Fruit fly (Drosophila melanogaster) whole organism, embryonic: ENCODE results near the gene Ugt305A1.
A peak's percentile ranks its signal among the peaks of the same experiment; 100 is the strongest.

Experiments used
- CG10321 ChIP-seq: fragments of 200-800 bp; sonication (Bioruptor generic); IDR thresholded peaks from 2 replicates; pipeline ENCODE4 v1.3.6; 2022; ENCODE audit warnings: missing biosample characterization, missing genetic modification characterization
- CG11398 ChIP-seq: fragments of 200-800 bp; sonication (Bioruptor generic); optimal IDR thresholded peaks from 2 replicates; lab custom pipeline; 2016; ENCODE audit warnings: missing biosample characterization, missing genetic modification characterization
- CG17802 ChIP-seq: fragments of 200-800 bp; sonication (Bioruptor generic); optimal IDR thresholded peaks from 2 replicates; lab custom pipeline; 2018; ENCODE audit warnings: missing biosample characterization, mild to moderate bottlenecking, missing genetic modification characterization, moderate library complexity
- CG18599 ChIP-seq: fragments of 200-800 bp; sonication (Bioruptor generic); optimal IDR thresholded peaks from 3 replicates; lab custom pipeline; 2017; ENCODE audit warnings: missing biosample characterization, missing genetic modification characterization, mild to moderate bottlenecking, moderate library complexity, missing genetic modification reagents
- CG2199 ChIP-seq: fragments of 200-800 bp; sonication (Bioruptor generic); IDR thresholded peaks from 3 replicates; pipeline ENCODE4 v1.3.6; 2022; ENCODE audit warnings: missing biosample characterization, missing genetic modification characterization
- CG2678 ChIP-seq: fragments of 200-800 bp; sonication (Bioruptor generic); optimal IDR thresholded peaks from 3 replicates; lab custom pipeline; 2019; ENCODE audit warnings: missing biosample characterization, mild to moderate bottlenecking, missing genetic modification characterization, moderate library complexity
- CG34376 ChIP-seq: fragments of 200-800 bp; sonication (Bioruptor generic); optimal IDR thresholded peaks from 2 replicates; lab custom pipeline; 2018; ENCODE audit warnings: missing biosample characterization, mild to moderate bottlenecking, missing genetic modification characterization
- CG3726 ChIP-seq: fragments of 200-800 bp; sonication (Bioruptor generic); IDR thresholded peaks from 3 replicates; pipeline ENCODE4, ENCODE4 v1.3.6; 2022; ENCODE audit warnings: missing biosample characterization, missing genetic modification characterization
- CG4282 ChIP-seq: fragments of 200-800 bp; sonication (Bioruptor generic); optimal IDR thresholded peaks from 2 replicates; lab custom pipeline; 2016; ENCODE audit warnings: missing biosample characterization, missing genetic modification characterization
- CG9727 ChIP-seq: fragments of 200-800 bp; sonication (Bioruptor generic); optimal IDR thresholded peaks from 3 replicates; lab custom pipeline; 2017; ENCODE audit warnings: missing biosample characterization, mild to moderate bottlenecking, missing genetic modification characterization
- Elba2 ChIP-seq: fragments of 200-800 bp; sonication (Bioruptor generic); optimal IDR thresholded peaks from 3 replicates; lab custom pipeline; 2016; ENCODE audit warnings: missing biosample characterization, missing genetic modification characterization
- Ets97D ChIP-seq: fragments of 200-800 bp; sonication (Bioruptor generic); optimal IDR thresholded peaks from 3 replicates; lab custom pipeline; 2016; ENCODE audit warnings: missing biosample characterization, missing genetic modification characterization
- Fer2 ChIP-seq: fragments of 200-800 bp; sonication (Bioruptor generic); optimal IDR thresholded peaks from 2 replicates; lab custom pipeline; 2018; ENCODE audit warnings: missing biosample characterization, mild to moderate bottlenecking, missing genetic modification characterization, moderate library complexity
- H15 ChIP-seq: fragments of 200-800 bp; sonication (Bioruptor generic); IDR thresholded peaks from 3 replicates; pipeline ENCODE4 v1.3.6; 2022; ENCODE audit warnings: missing biosample characterization, missing genetic modification characterization
- HHEX ChIP-seq: fragments of 200-800 bp; sonication (Bioruptor generic); optimal IDR thresholded peaks from 3 replicates; lab custom pipeline; 2017; ENCODE audit warnings: missing biosample characterization, mild to moderate bottlenecking, missing genetic modification characterization, missing genetic modification reagents
- HLH3B ChIP-seq: fragments of 200-800 bp; sonication (Bioruptor generic); IDR thresholded peaks from 2 replicates; pipeline ENCODE4 v1.3.6; 2022; ENCODE audit warnings: missing biosample characterization, missing genetic modification characterization
- Hmx ChIP-seq: fragments of 200-800 bp; sonication (Bioruptor generic); optimal IDR thresholded peaks from 2 replicates; lab custom pipeline; 2016; ENCODE audit warnings: missing biosample characterization, missing genetic modification characterization
- Myb ChIP-seq: fragments of 200-800 bp; sonication (Bioruptor generic); optimal IDR thresholded peaks from 2 replicates; lab custom pipeline; 2016; ENCODE audit warnings: missing biosample characterization, missing genetic modification characterization
- NK7.1 ChIP-seq: fragments of 200-800 bp; sonication (Bioruptor generic); optimal IDR thresholded peaks from 3 replicates; lab custom pipeline; 2016; ENCODE audit warnings: missing biosample characterization, missing genetic modification characterization
- Poxn ChIP-seq: fragments of 200-800 bp; sonication (Bioruptor generic); IDR thresholded peaks from 2 replicates; pipeline ENCODE4 v1.3.6; 2022; ENCODE audit warnings: missing biosample characterization, missing genetic modification characterization
- Sox102F ChIP-seq: fragments of 200-800 bp; sonication (Bioruptor generic); optimal IDR thresholded peaks from 2 replicates; lab custom pipeline; 2018; ENCODE audit warnings: missing biosample characterization, mild to moderate bottlenecking, missing genetic modification characterization, moderate library complexity
- al ChIP-seq: fragments of 200-800 bp; sonication (Bioruptor generic); IDR thresholded peaks from 2 replicates; pipeline ENCODE4 v1.3.6; 2022; ENCODE audit warnings: missing biosample characterization, missing genetic modification characterization
- bigmax ChIP-seq: fragments of 200-800 bp; sonication (Bioruptor generic); optimal IDR thresholded peaks from 2 replicates; lab custom pipeline; 2018; ENCODE audit warnings: missing biosample characterization, mild to moderate bottlenecking, missing genetic modification characterization
- bsh ChIP-seq, 2 experiments: fragments of 200-800 bp; sonication (Bioruptor generic); optimal IDR thresholded peaks; 2 replicates each; lab custom pipeline; 2017 to 2018; ENCODE audit warnings: mild to moderate bottlenecking in 2 of 2, missing biosample characterization in 2 of 2, missing genetic modification characterization in 2 of 2, moderate library complexity in 1 of 2
- cas ChIP-seq: fragments of 200-800 bp; sonication (Bioruptor generic); IDR thresholded peaks from 2 replicates; pipeline ENCODE4 v1.3.6; 2022; ENCODE audit warnings: missing biosample characterization, missing genetic modification characterization
- crc ChIP-seq: fragments of 200-800 bp; sonication (Bioruptor generic); optimal IDR thresholded peaks from 2 replicates; lab custom pipeline; 2016; ENCODE audit warnings: missing biosample characterization, missing genetic modification characterization
- cwo ChIP-seq: fragments of 200-800 bp; sonication (Bioruptor generic); optimal IDR thresholded peaks from 3 replicates; lab custom pipeline; 2017; ENCODE audit warnings: missing biosample characterization, missing genetic modification characterization, mild to moderate bottlenecking, moderate library complexity, missing genetic modification reagents
- en ChIP-seq: fragments of 200-800 bp; sonication (Bioruptor generic); optimal IDR thresholded peaks from 2 replicates; lab custom pipeline; 2016; ENCODE audit warnings: missing biosample characterization, missing genetic modification characterization
- fru ChIP-seq: fragments of >200 bp; optimal IDR thresholded peaks from 2 replicates; lab custom pipeline; 2017
- fu2 ChIP-seq: fragments of 200-800 bp; sonication (Bioruptor generic); optimal IDR thresholded peaks from 2 replicates; lab custom pipeline; 2016; ENCODE audit warnings: missing biosample characterization, missing genetic modification characterization
- hkb ChIP-seq, 2 experiments: fragments of 200-800 bp in 1 of 2; fragments of >200 bp in 1 of 2; sonication (Bioruptor generic) in 1 of 2; IDR thresholded peaks in 1 of 2; optimal IDR thresholded peaks in 1 of 2; 2 replicates each; pipeline versions ENCODE4 v1.3.6 to Lab custom; 2017 to 2022; ENCODE audit warnings: missing biosample characterization in 1 of 2, missing genetic modification characterization in 1 of 2
- insv ChIP-seq, 2 experiments: fragments of 200-800 bp; sonication (Bioruptor generic); optimal IDR thresholded peaks; 3 replicates each; lab custom pipeline; 2016 to 2018; ENCODE audit warnings: missing biosample characterization in 2 of 2, missing genetic modification characterization in 2 of 2
- lmd ChIP-seq: fragments of 200-800 bp; sonication (Bioruptor generic); IDR thresholded peaks from 2 replicates; pipeline ENCODE4 v1.3.6; 2022; ENCODE audit warnings: missing biosample characterization, missing genetic modification characterization
- oc ChIP-seq: fragments of 200-800 bp; sonication (Bioruptor generic); optimal IDR thresholded peaks from 2 replicates; lab custom pipeline; 2018; ENCODE audit warnings: missing biosample characterization, mild to moderate bottlenecking, missing genetic modification characterization, moderate library complexity
- salm ChIP-seq: fragments of 200-800 bp; sonication (Bioruptor generic); optimal IDR thresholded peaks from 2 replicates; lab custom pipeline; 2018; ENCODE audit warnings: missing biosample characterization, mild to moderate bottlenecking, missing genetic modification characterization
- sqz ChIP-seq: fragments of 200-800 bp; sonication (Bioruptor generic); optimal IDR thresholded peaks from 3 replicates; lab custom pipeline; 2018; ENCODE audit warnings: missing biosample characterization, mild to moderate bottlenecking, missing genetic modification characterization
- tna ChIP-seq: fragments of 200-800 bp; sonication (Bioruptor generic); IDR thresholded peaks from 2 replicates; pipeline ENCODE4 v1.3.6; 2022; ENCODE audit warnings: missing biosample characterization, missing genetic modification characterization; ENCODE audit not compliant: partially characterized antibody
- twi ChIP-seq: fragments of 200-800 bp; optimal IDR thresholded peaks from 2 replicates; lab custom pipeline; 2019; ENCODE audit warnings: missing biosample characterization, mild to moderate bottlenecking, missing genetic modification characterization, moderate library complexity
- vfl ChIP-seq: fragments of 200-800 bp; sonication (Bioruptor generic); optimal IDR thresholded peaks from 2 replicates; lab custom pipeline; 2016; ENCODE audit warnings: missing biosample characterization, missing genetic modification characterization
- vvl ChIP-seq: fragments of 200-800 bp; sonication (Bioruptor generic); IDR thresholded peaks from 2 replicates; pipeline ENCODE4 v1.3.6; 2022; ENCODE audit warnings: missing biosample characterization, missing genetic modification characterization
- zfh1 ChIP-seq: fragments of 200-800 bp; sonication (Bioruptor generic); IDR thresholded peaks from 3 replicates; pipeline ENCODE4 v1.3.6; 2022; ENCODE audit warnings: missing biosample characterization, missing genetic modification characterization

Gene Ugt305A1

dm6 chr3L:4016754-4017153 lies 42.8 kb upstream of the Ugt305A1 start (continued):
- TF ChIP-seq en (GFP tag; lab: Kevin White, UChicago) (peak; percentile 17), CG18599 (GFP tag; lab: Kevin White, UChicago) (no peak), NK7.1 (GFP tag; lab: Kevin White, UChicago) (no peak), CG3726 (GFP tag; lab: Robert Waterston, UW) (peak; percentile 60; the same call in 2 of the 3 replicates), sqz (GFP tag; lab: Kevin White, UChicago) (peak; percentile 3), Hmx (GFP tag; lab: Kevin White, UChicago) (no peak), CG2678 (tag; lab: Kevin White, UChicago) (peak; percentile 59), oc (tag; lab: Kevin White, UChicago) (no peak), CG4282 (GFP tag; lab: Kevin White, UChicago) (no peak), vfl (GFP tag; lab: Kevin White, UChicago) (no peak), lmd (GFP tag; lab: Robert Waterston, UW) (peak; percentile 71), fu2 (GFP tag; lab: Kevin White, UChicago) (no peak), insv (GFP tag; optimal IDR thresholded peaks at IDR 0.05; lab: Kevin White, UChicago) (no peak), CG2199 (GFP tag; lab: Robert Waterston, UW) (peak; percentile 28; the same call in 1 of the 3 replicates), Myb (GFP tag; lab: Kevin White, UChicago) (no peak), tna (GFP tag; lab: Robert Waterston, UW) (no peak), Sox102F (peak; percentile 65), al (GFP tag; lab: Robert Waterston, UW) (no peak), Fer2 (tag; lab: Kevin White, UChicago) (no peak), twi (tag; lab: Kevin White, UChicago) (peak; percentile 54), cas (GFP tag; lab: Robert Waterston, UW) (no peak), CG9727 (GFP tag; lab: Kevin White, UChicago) (peak; percentile 68), vvl (GFP tag; lab: Robert Waterston, UW) (peak; percentile 81), bsh (GFP tag; optimal IDR thresholded peaks at IDR 0.05; lab: Kevin White, UChicago) (peak in 1 of 2 experiments; percentile 87), HHEX (GFP tag; lab: Kevin White, UChicago) (peak; percentile 35), fru (no peak), CG34376 (GFP tag; lab: Kevin White, UChicago) (no peak), CG17802 (tag; lab: Kevin White, UChicago) (peak; percentile 25), Poxn (GFP tag; lab: Robert Waterston, UW) (no peak), hkb (optimal IDR thresholded peaks at IDR 0.05; lab: Kevin White, UChicago) (no peak), hkb (GFP tag; IDR thresholded peaks at IDR 0.05; lab: Robert Waterston, UW) (peak; percentile 65), bigmax (GFP tag; lab: Kevin White, UChicago) (no peak), HLH3B (GFP tag; lab: Robert Waterston, UW) (peak; percentile 67), cwo (GFP tag; lab: Kevin White, UChicago) (no peak), CG10321 (GFP tag; lab: Robert Waterston, UW) (no peak), Elba2 (GFP tag; lab: Kevin White, UChicago) (peak; percentile 42), salm (no peak), CG11398 (GFP tag; lab: Kevin White, UChicago) (peak; percentile 26), H15 (peak; percentile 58; the same call in 1 of the 3 replicates), crc (no peak), Ets97D (GFP tag; lab: Kevin White, UChicago) (peak; percentile 4), zfh1 (GFP tag; lab: Robert Waterston, UW) (peak; percentile 90)
